Fruit fly (Drosophila melanogaster) whole organism, wandering third instar larva: ENCODE results near the gene CG10874.

Source experiments
- Abd-B ChIP-seq: fragments of >200 bp; optimal IDR thresholded peaks from 2 replicates; lab custom pipeline; 2017; ENCODE audit warnings: missing biosample characterization, missing genetic modification characterization
- CG32264 ChIP-seq: fragments of 200-800 bp; sonication (Bioruptor generic); optimal IDR thresholded peaks from 2 replicates; lab custom pipeline; 2016; ENCODE audit warnings: missing biosample characterization, missing genetic modification characterization
- CG9705 ChIP-seq: fragments of 200-800 bp; sonication (Bioruptor generic); optimal IDR thresholded peaks from 2 replicates; lab custom pipeline; 2018; ENCODE audit warnings: missing biosample characterization, mild to moderate bottlenecking, missing genetic modification characterization
- CrebA ChIP-seq: fragments of 200-800 bp; sonication (Bioruptor generic); optimal IDR thresholded peaks from 2 replicates; lab custom pipeline; 2016; ENCODE audit warnings: missing biosample characterization, mild to moderate bottlenecking, missing genetic modification characterization, borderline replicate concordance
- Dfd ChIP-seq: fragments of >200 bp; optimal IDR thresholded peaks from 2 replicates; lab custom pipeline; 2017; ENCODE audit warnings: missing biosample characterization, missing genetic modification characterization
- Dif ChIP-seq: fragments of 200-275, 200-300 bp; sonication (Bioruptor generic); optimal IDR thresholded peaks from 2 replicates; lab custom pipeline; 2018; ENCODE audit warnings: missing biosample characterization, missing genetic modification characterization; ENCODE audit not compliant: partially characterized antibody
- GATAd ChIP-seq: sonication (Bioruptor generic); optimal IDR thresholded peaks from 2 replicates; lab custom pipeline; 2016; ENCODE audit warnings: missing biosample characterization, missing genetic modification characterization
- HLH106 ChIP-seq: fragments of 200-800 bp; optimal IDR thresholded peaks from 3 replicates; lab custom pipeline; 2019; ENCODE audit warnings: missing biosample characterization, mild to moderate bottlenecking, missing genetic modification characterization, moderate library complexity
- Hnf4 ChIP-seq: fragments of 200-800 bp; sonication (Bioruptor generic); optimal IDR thresholded peaks from 2 replicates; lab custom pipeline; 2016; ENCODE audit warnings: missing biosample characterization, mild to moderate bottlenecking, missing genetic modification characterization
- Hr78 ChIP-seq: fragments of >200 bp; optimal IDR thresholded peaks from 2 replicates; lab custom pipeline; 2017; ENCODE audit warnings: missing biosample characterization, missing genetic modification characterization
- Hr83 ChIP-seq: fragments of 200-300 bp; sonication (Bioruptor generic); optimal IDR thresholded peaks from 2 replicates; lab custom pipeline; 2016; ENCODE audit warnings: missing biosample characterization, mild to moderate bottlenecking, missing genetic modification characterization, moderate library complexity; ENCODE audit not compliant: poor library complexity, severe bottlenecking
- Jra ChIP-seq: sonication (Bioruptor generic); optimal IDR thresholded peaks from 2 replicates; lab custom pipeline; 2016; ENCODE audit warnings: missing biosample characterization, missing genetic modification characterization
- Mio ChIP-seq: sonication (Bioruptor generic); optimal IDR thresholded peaks from 2 replicates; lab custom pipeline; 2016; ENCODE audit warnings: missing biosample characterization, missing genetic modification characterization
- Myc ChIP-seq: fragments of >200 bp; optimal IDR thresholded peaks from 2 replicates; lab custom pipeline; 2017
- N ChIP-seq: fragments of >200 bp; optimal IDR thresholded peaks from 2 replicates; lab custom pipeline; 2018; ENCODE audit warnings: missing biosample characterization, missing external identifiers, missing genetic modification characterization
- OdsH ChIP-seq: fragments of 200-800 bp; sonication (Bioruptor generic); optimal IDR thresholded peaks from 2 replicates; lab custom pipeline; 2016; ENCODE audit warnings: missing biosample characterization, mild to moderate bottlenecking, missing genetic modification characterization
- Rel ChIP-seq, 2 experiments: fragments of 200-800 bp; sonication (Bioruptor generic) in 1 of 2; optimal IDR thresholded peaks; 2 replicates in 1 of 2; 3 replicates in 1 of 2; lab custom pipeline; 2016 to 2019; ENCODE audit warnings: mild to moderate bottlenecking in 2 of 2, missing biosample characterization in 2 of 2, missing genetic modification characterization in 2 of 2, moderate library complexity in 1 of 2
- Sp1 ChIP-seq: fragments of 200-800 bp; sonication (Bioruptor generic); optimal IDR thresholded peaks from 3 replicates; lab custom pipeline; 2019; ENCODE audit warnings: missing biosample characterization, mild to moderate bottlenecking, missing genetic modification characterization, moderate library complexity
- br ChIP-seq: fragments of 200-800 bp; sonication (Bioruptor generic); optimal IDR thresholded peaks from 2 replicates; lab custom pipeline; 2016; ENCODE audit warnings: missing biosample characterization, missing genetic modification characterization
- brk ChIP-seq: fragments of 200-800 bp; sonication (Bioruptor generic); optimal IDR thresholded peaks from 2 replicates; lab custom pipeline; 2016; ENCODE audit warnings: missing biosample characterization, mild to moderate bottlenecking, missing genetic modification characterization
- dl ChIP-seq, 2 experiments: fragments of 175-275, 200-275 bp in 1 of 2; fragments of 200-275 bp in 1 of 2; sonication (Bioruptor generic); optimal IDR thresholded peaks; lab custom pipeline; 2018; ENCODE audit warnings: mild to moderate bottlenecking in 2 of 2, missing biosample characterization in 2 of 2, missing genetic modification characterization in 2 of 2, moderate library complexity in 2 of 2; ENCODE audit not compliant: partially characterized antibody in 2 of 2, insufficient read depth in 1 of 2
- dmrt93B ChIP-seq: fragments of 200-800 bp; sonication (Bioruptor generic); optimal IDR thresholded peaks from 2 replicates; lab custom pipeline; 2018; ENCODE audit warnings: missing biosample characterization, mild to moderate bottlenecking, missing genetic modification characterization
- dsf ChIP-seq: sonication (Bioruptor generic); optimal IDR thresholded peaks from 2 replicates; lab custom pipeline; 2016; ENCODE audit warnings: missing biosample characterization, missing genetic modification characterization, borderline replicate concordance
- ey ChIP-seq: fragments of 200-800 bp; sonication (Bioruptor generic); optimal IDR thresholded peaks from 2 replicates; lab custom pipeline; 2016; ENCODE audit warnings: missing biosample characterization, missing genetic modification characterization
- foxo ChIP-seq, 2 experiments: fragments of 200-800 bp; sonication (Bioruptor generic); optimal IDR thresholded peaks; 2 replicates in 1 of 2; 3 replicates in 1 of 2; lab custom pipeline; 2016 to 2017; ENCODE audit warnings: missing biosample characterization in 2 of 2, missing genetic modification characterization in 2 of 2
- fru ChIP-seq: fragments of 200-800 bp; sonication (Bioruptor generic); optimal IDR thresholded peaks from 3 replicates; lab custom pipeline; 2016; ENCODE audit warnings: missing biosample characterization, mild to moderate bottlenecking, missing genetic modification characterization
- h ChIP-seq: fragments of 200-800 bp; sonication (Bioruptor generic); optimal IDR thresholded peaks from 3 replicates; lab custom pipeline; 2016; ENCODE audit warnings: missing biosample characterization, mild to moderate bottlenecking, missing genetic modification characterization
- jim ChIP-seq: fragments of 175-275, 200-325 bp; sonication (Bioruptor generic); optimal IDR thresholded peaks from 2 replicates; lab custom pipeline; 2016; ENCODE audit warnings: missing biosample characterization, mild to moderate bottlenecking, missing genetic modification characterization
- lola ChIP-seq: fragments of >200 bp; optimal IDR thresholded peaks from 2 replicates; lab custom pipeline; 2017; ENCODE audit warnings: missing biosample characterization, missing genetic modification characterization
- pan ChIP-seq: fragments of >200 bp; optimal IDR thresholded peaks from 2 replicates; lab custom pipeline; 2017
- psq ChIP-seq: fragments of 200-800 bp; sonication (Bioruptor generic); optimal IDR thresholded peaks from 3 replicates; lab custom pipeline; 2017; ENCODE audit warnings: missing biosample characterization, mild to moderate bottlenecking, missing genetic modification characterization, moderate library complexity
- rgr ChIP-seq: fragments of 200-800 bp; sonication (Bioruptor generic); optimal IDR thresholded peaks from 3 replicates; lab custom pipeline; 2016; ENCODE audit warnings: missing biosample characterization, mild to moderate bottlenecking, missing genetic modification characterization
- sage ChIP-seq: fragments of 200-800 bp; sonication (Bioruptor generic); optimal IDR thresholded peaks from 2 replicates; lab custom pipeline; 2016; ENCODE audit warnings: missing biosample characterization, mild to moderate bottlenecking, missing genetic modification characterization
- sv ChIP-seq: fragments of 200-800 bp; sonication (Bioruptor generic); optimal IDR thresholded peaks from 3 replicates; lab custom pipeline; 2016; ENCODE audit warnings: missing biosample characterization, missing genetic modification characterization
- tai ChIP-seq: sonication (Bioruptor generic); optimal IDR thresholded peaks from 2 replicates; lab custom pipeline; 2016; ENCODE audit warnings: missing biosample characterization, missing genetic modification characterization
- usp ChIP-seq: fragments of >200 bp; optimal IDR thresholded peaks from 2 replicates; lab custom pipeline; 2017; ENCODE audit warnings: missing biosample characterization, missing genetic modification characterization
- woc ChIP-seq: sonication (Bioruptor generic); optimal IDR thresholded peaks from 2 replicates; lab custom pipeline; 2016; ENCODE audit warnings: missing biosample characterization, mild to moderate bottlenecking, missing genetic modification characterization

Gene CG10874

DNA sequence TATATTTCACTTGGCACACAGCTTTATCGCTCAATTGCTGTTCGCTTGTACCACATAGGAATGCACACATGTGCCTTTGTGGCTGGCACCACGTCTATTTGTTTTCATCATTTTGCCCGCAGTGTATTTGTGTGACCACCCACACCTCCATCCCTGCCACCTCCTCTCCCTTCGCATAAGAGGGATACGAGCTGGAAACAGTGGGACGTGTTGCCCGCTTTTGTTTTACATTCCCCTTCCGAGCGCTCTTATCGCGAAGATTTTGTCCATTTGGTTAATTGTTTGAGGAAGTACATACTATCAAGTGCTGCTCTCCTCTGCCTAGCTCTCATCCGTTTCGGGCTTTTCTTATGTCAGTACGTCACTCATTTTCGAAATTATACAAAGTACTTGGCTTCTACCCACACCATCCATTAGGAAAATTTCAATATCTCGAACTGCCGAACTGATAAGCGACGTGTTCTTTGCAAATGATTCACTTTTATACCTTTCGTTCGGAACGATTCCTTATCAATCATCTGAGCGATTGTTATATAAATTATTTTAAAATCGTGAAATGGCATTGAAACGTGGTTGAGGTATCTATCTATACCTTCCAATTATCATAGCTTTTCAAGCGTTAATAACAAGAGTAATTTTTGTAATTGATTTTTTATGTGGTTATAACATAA is 36.1 kb upstream of the CG10874 start:
- peak; percentile 52 for TF ChIP-seq psq (GFP tag; lab: Kevin White, UChicago)
- peak; percentile 42 for TF ChIP-seq h (GFP tag; lab: Kevin White, UChicago)
- no peak for TF ChIP-seq Rel (GFP tag; optimal IDR thresholded peaks at IDR 0.05; lab: Kevin White, UChicago)
- peak; percentile 16 for TF ChIP-seq Rel (tag; optimal IDR thresholded peaks at IDR 0.05; lab: Kevin White, UChicago)
- peak; percentile 7 for TF ChIP-seq Hr83
- no peak for TF ChIP-seq sv

DNA sequence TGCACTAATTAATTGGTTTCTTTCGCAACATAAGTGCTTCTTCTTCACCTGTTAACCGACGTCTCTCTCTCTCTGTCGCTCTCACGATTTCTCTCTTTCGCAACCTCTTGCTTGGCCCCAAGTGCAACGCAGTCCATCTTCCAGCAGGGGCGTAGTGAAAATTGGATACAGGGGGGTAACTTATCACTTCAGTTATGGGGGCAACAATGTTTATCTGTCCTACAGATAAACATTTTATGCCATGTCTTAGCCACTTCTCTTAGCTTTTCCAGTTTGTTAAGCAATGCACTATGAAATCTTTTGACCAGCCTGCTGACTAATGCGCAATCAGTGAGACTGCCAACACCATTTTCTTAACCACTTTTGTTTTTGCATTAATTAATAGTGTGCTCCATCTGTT is 35.1 kb upstream of the CG10874 start:
- TF ChIP-seq Dif (GFP tag; lab: Kevin White, UChicago) (no peak), usp (GFP tag; lab: Kevin White, UChicago) (no peak), CrebA (GFP tag; lab: Kevin White, UChicago) (no peak), foxo (GFP tag; optimal IDR thresholded peaks at IDR 0.05; lab: Kevin White, UChicago) (peak in 1 of 2 experiments; percentile 72), HLH106 (peak; percentile 46), fru (GFP tag; lab: Kevin White, UChicago) (peak; percentile 63), rgr (GFP tag; lab: Kevin White, UChicago) (peak; percentile 76), brk (peak; percentile 52), OdsH (GFP tag; lab: Kevin White, UChicago) (peak; percentile 78), tai (GFP tag; lab: Kevin White, UChicago) (no peak), dsf (GFP tag; lab: Kevin White, UChicago) (no peak), sv (no peak), Hnf4 (GFP tag; lab: Kevin White, UChicago) (peak; percentile 79), ey (GFP tag; lab: Kevin White, UChicago) (peak; percentile 66), pan (lab: Kevin White, UChicago) (no peak), N (GFP tag; lab: Kevin White, UChicago) (no peak), psq (GFP tag; lab: Kevin White, UChicago) (peak; percentile 16), Jra (GFP tag; lab: Kevin White, UChicago) (peak; percentile 45), sage (GFP tag; lab: Kevin White, UChicago) (peak; percentile 4), dmrt93B (GFP tag; lab: Kevin White, UChicago) (no peak), br (GFP tag; lab: Kevin White, UChicago) (peak; percentile 75), jim (GFP tag; lab: Kevin White, UChicago) (no peak), Sp1 (GFP tag; lab: Kevin White, UChicago) (peak; percentile 38), Hr83 (peak; percentile 10), h (GFP tag; lab: Kevin White, UChicago) (peak; percentile 63)

DNA sequence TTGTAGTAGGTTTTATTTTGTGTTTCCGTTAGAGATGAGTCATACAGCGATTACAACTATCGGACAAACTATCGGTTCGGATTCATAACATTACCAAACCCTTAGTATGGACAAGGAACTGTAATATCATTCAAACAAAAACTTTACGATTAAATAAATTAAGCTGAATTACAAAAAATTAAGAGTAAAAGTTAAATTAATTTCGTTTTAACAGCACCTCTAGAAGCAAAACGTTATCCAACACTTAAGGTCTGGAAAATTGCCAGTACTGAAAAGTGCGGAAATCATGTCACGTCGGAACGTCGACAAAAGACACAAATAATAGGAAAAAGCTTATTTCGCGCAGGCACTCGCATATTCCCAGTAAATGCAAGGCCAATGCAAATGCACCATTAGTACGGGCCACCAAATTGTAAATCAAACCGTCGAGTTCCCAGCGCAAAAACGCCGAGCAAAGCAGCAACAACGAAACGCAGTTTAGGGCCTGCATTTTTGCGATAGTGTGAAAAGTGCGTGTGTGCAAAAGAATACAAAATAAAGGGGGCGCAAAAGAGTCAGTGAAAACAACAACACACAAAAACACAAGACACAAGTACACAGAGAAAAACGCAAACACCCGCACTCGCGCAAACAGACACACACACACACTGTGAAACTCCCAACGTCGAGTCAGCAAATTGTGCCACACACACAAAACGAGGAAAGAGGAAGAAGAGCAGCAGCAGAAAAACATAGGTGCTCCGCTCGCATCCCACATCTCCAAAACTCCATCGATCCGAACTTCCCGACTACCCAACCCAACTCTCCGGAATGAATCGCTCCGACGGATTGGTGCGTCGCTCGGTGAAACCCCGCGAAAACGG is 34.3 kb upstream of the CG10874 start, which contains the start of the genes CG15387 and sau:
Gene CG15387, minus strand, starts transcription at position 36 of the 863 bp plus-strand sequence.
Gene sau, plus strand, starts transcription at position 84 of the 863 bp plus-strand sequence.
- TF ChIP-seq GATAd (GFP tag; lab: Kevin White, UChicago) (peak; percentile 91), ey (GFP tag; lab: Kevin White, UChicago) (peak; percentile 90), dsf (GFP tag; lab: Kevin White, UChicago) (peak; percentile 91), lola (GFP tag; lab: Kevin White, UChicago) (no peak), CG9705 (GFP tag; lab: Kevin White, UChicago) (peak; percentile 91), woc (GFP tag; lab: Kevin White, UChicago) (peak; percentile 87), CrebA (GFP tag; lab: Kevin White, UChicago) (no peak), Sp1 (GFP tag; lab: Kevin White, UChicago) (peak; percentile 89), br (GFP tag; lab: Kevin White, UChicago) (peak; percentile 93), sage (GFP tag; lab: Kevin White, UChicago) (peak; percentile 80), usp (GFP tag; lab: Kevin White, UChicago) (no peak), fru (GFP tag; lab: Kevin White, UChicago) (peak; percentile 92), dl (GFP tag; optimal IDR thresholded peaks at IDR 0.05; lab: Kevin White, UChicago; ENCODE audit: insufficient read depth in 1 of 2, partially characterized antibody in 2 of 2) (no peak), rgr (GFP tag; lab: Kevin White, UChicago) (peak; percentile 94), N (GFP tag; lab: Kevin White, UChicago) (no peak), CG32264 (GFP tag; lab: Kevin White, UChicago) (peak; percentile 86), OdsH (GFP tag; lab: Kevin White, UChicago) (peak; percentile 89), Dif (GFP tag; lab: Kevin White, UChicago) (no peak), foxo (GFP tag; optimal IDR thresholded peaks at IDR 0.05; lab: Kevin White, UChicago) (peak; percentile 79 to 93), h (GFP tag; lab: Kevin White, UChicago) (peak; percentile 95), jim (GFP tag; lab: Kevin White, UChicago) (no peak), Dfd (no peak), Hr78 (GFP tag; lab: Kevin White, UChicago) (no peak), tai (GFP tag; lab: Kevin White, UChicago) (no peak), Myc (lab: Kevin White, UChicago) (peak; percentile 23), Mio (GFP tag; lab: Kevin White, UChicago) (peak; percentile 62), Hnf4 (GFP tag; lab: Kevin White, UChicago) (peak; percentile 96), brk (peak; percentile 87), dmrt93B (GFP tag; lab: Kevin White, UChicago) (peak; percentile 77), Hr83 (peak; percentile 33), Abd-B (GFP tag; lab: Kevin White, UChicago) (no peak), sv (peak; percentile 84), psq (GFP tag; lab: Kevin White, UChicago) (peak; percentile 90), Rel (GFP tag; optimal IDR thresholded peaks at IDR 0.05; lab: Kevin White, UChicago) (no peak), Rel (tag; optimal IDR thresholded peaks at IDR 0.05; lab: Kevin White, UChicago) (peak; percentile 69), pan (lab: Kevin White, UChicago) (no peak), Jra (GFP tag; lab: Kevin White, UChicago) (peak; percentile 93), HLH106 (peak; percentile 90)
